Worm (Caenorhabditis elegans) whole organism, young adult: ENCODE data around the gene Y41D4B.24.

Source experiments
- F10E7.11 ChIP-seq: sonication (generic microtip); optimal IDR thresholded peaks from 2 replicates; lab custom pipeline; 2017; ENCODE audit warnings: mild to moderate bottlenecking, missing genetic modification characterization, moderate library complexity, missing compliant biosample characterization
- F22D6.2 ChIP-seq: sonication (generic microtip); optimal IDR thresholded peaks from 2 replicates; lab custom pipeline; 2016; ENCODE audit warnings: mild to moderate bottlenecking, missing genetic modification characterization, missing compliant biosample characterization
- F33H1.4 ChIP-seq: fragments of 200-800 bp; sonication (Bioruptor generic); IDR thresholded peaks from 2 replicates; pipeline ENCODE4 v1.3.6; 2022; ENCODE audit warnings: missing genetic modification reagents, missing genetic modification characterization, missing compliant biosample characterization
- Y53G8AR.9 ChIP-seq: fragments of 200-800 bp; sonication (Bioruptor generic); conservative IDR thresholded peaks from 2 replicates; pipeline ENCODE4 v1.3.6; 2022; ENCODE audit warnings: missing genetic modification reagents, missing genetic modification characterization, missing compliant biosample characterization
- Y95B8A.8 ChIP-seq: fragments of 200-800 bp; sonication (Bioruptor generic); IDR thresholded peaks from 2 replicates; pipeline ENCODE4 v1.3.6; 2022; ENCODE audit warnings: missing genetic modification reagents, missing genetic modification characterization, missing compliant biosample characterization
- ZK185.1 ChIP-seq: sonication (generic microtip); optimal IDR thresholded peaks from 2 replicates; lab custom pipeline; 2016; ENCODE audit warnings: mild to moderate bottlenecking, missing genetic modification characterization, missing compliant biosample characterization; ENCODE audit not compliant: poor library complexity, severe bottlenecking
- atf-7 ChIP-seq: sonication (generic microtip); optimal IDR thresholded peaks from 2 replicates; lab custom pipeline; 2017; ENCODE audit warnings: mild to moderate bottlenecking, missing genetic modification characterization, missing compliant biosample characterization
- attf-3 ChIP-seq: fragments of 200-800 bp; sonication (Bioruptor generic); conservative IDR thresholded peaks from 2 replicates; pipeline ENCODE4 v1.3.6; 2022; ENCODE audit warnings: missing genetic modification reagents, missing genetic modification characterization, missing compliant biosample characterization
- attf-5 ChIP-seq: fragments of 200-800 bp; sonication (Bioruptor generic); optimal IDR thresholded peaks from 2 replicates; lab custom pipeline; 2018; ENCODE audit warnings: mild to moderate bottlenecking, missing genetic modification characterization, missing compliant biosample characterization
- attf-6 ChIP-seq: fragments of 200-800 bp; sonication (Bioruptor generic); IDR thresholded peaks from 2 replicates; pipeline ENCODE4 v1.3.6; 2022; ENCODE audit warnings: missing genetic modification reagents, missing genetic modification characterization, missing compliant biosample characterization
- cebp-1 ChIP-seq, 2 experiments: fragments of 200-800 bp in 1 of 2; sonication (Bioruptor generic) in 1 of 2; sonication (generic microtip) in 1 of 2; IDR thresholded peaks in 1 of 2; optimal IDR thresholded peaks in 1 of 2; 2 replicates each; pipeline versions ENCODE4 v1.3.6 to Lab custom; 2017 to 2022; ENCODE audit warnings: missing compliant biosample characterization in 2 of 2, missing genetic modification characterization in 2 of 2, mild to moderate bottlenecking in 1 of 2, missing genetic modification reagents in 1 of 2, moderate library complexity in 1 of 2
- ceh-27 ChIP-seq: fragments of 200-800 bp; sonication (Bioruptor generic); optimal IDR thresholded peaks from 2 replicates; lab custom pipeline; 2018; ENCODE audit warnings: mild to moderate bottlenecking, missing genetic modification characterization, moderate library complexity, missing compliant biosample characterization
- ceh-58 ChIP-seq: fragments of 200-800 bp; sonication (Bioruptor generic); IDR thresholded peaks from 2 replicates; pipeline ENCODE4 v1.3.6; 2022; ENCODE audit warnings: missing genetic modification characterization, missing compliant biosample characterization
- ceh-91 ChIP-seq: fragments of 200-800 bp; sonication (Bioruptor generic); IDR thresholded peaks from 2 replicates; pipeline ENCODE4 v1.3.6; 2022; ENCODE audit warnings: missing genetic modification reagents, missing genetic modification characterization, missing compliant biosample characterization
- efl-1 ChIP-seq: fragments of 150-350 bp; optimal IDR thresholded peaks from 2 replicates; lab custom pipeline; 2014; ENCODE audit warnings: missing biosample characterization, missing genetic modification reagents, missing genetic modification characterization
- egl-18 ChIP-seq: fragments of 200-800 bp; sonication (Bioruptor generic); IDR thresholded peaks from 2 replicates; pipeline ENCODE4 v1.3.6; 2022; ENCODE audit warnings: missing genetic modification reagents, missing genetic modification characterization, missing compliant biosample characterization
- egrh-3 ChIP-seq: fragments of 200-800 bp; sonication (Bioruptor generic); IDR thresholded peaks from 2 replicates; pipeline ENCODE4 v1.3.6; 2022; ENCODE audit warnings: missing genetic modification reagents, missing genetic modification characterization, missing compliant biosample characterization
- ekl-4 ChIP-seq: fragments of 200-800 bp; sonication (Bioruptor generic); IDR thresholded peaks from 2 replicates; pipeline ENCODE4 v1.3.6; 2022; ENCODE audit warnings: missing genetic modification reagents, missing genetic modification characterization, missing compliant biosample characterization
- hmg-1.2 ChIP-seq: fragments of 200-800 bp; sonication (Bioruptor generic); IDR thresholded peaks from 2 replicates; pipeline ENCODE4 v1.3.6; 2022; ENCODE audit warnings: missing genetic modification reagents, missing genetic modification characterization, missing compliant biosample characterization
- lag-1 ChIP-seq: fragments of 200-800 bp; sonication (Bioruptor generic); IDR thresholded peaks from 2 replicates; pipeline ENCODE4 v1.3.6; 2022; ENCODE audit warnings: missing genetic modification reagents, missing genetic modification characterization, missing compliant biosample characterization
- lin-26 ChIP-seq: fragments of 200-800 bp; sonication (Bioruptor generic); IDR thresholded peaks from 2 replicates; pipeline ENCODE4 v1.3.6; 2022; ENCODE audit warnings: missing genetic modification reagents, missing genetic modification characterization, missing compliant biosample characterization
- lin-35 ChIP-seq, 3 experiments: fragments of 150-350 bp in 2 of 3; sonication (generic microtip) in 1 of 3; optimal IDR thresholded peaks; 2 replicates each; lab custom pipeline; 2014 to 2018; ENCODE audit warnings: missing biosample characterization in 3 of 3, missing genetic modification characterization in 3 of 3, missing genetic modification reagents in 3 of 3
- lin-40 ChIP-seq: sonication (generic microtip); optimal IDR thresholded peaks from 2 replicates; lab custom pipeline; 2016; ENCODE audit warnings: missing genetic modification characterization, mild to moderate bottlenecking, missing compliant biosample characterization, missing genotype, missing genetic modification reagents
- lin-54 ChIP-seq: fragments of 200-800 bp; sonication (Bioruptor generic); optimal IDR thresholded peaks from 2 replicates; lab custom pipeline; 2018; ENCODE audit warnings: mild to moderate bottlenecking, missing genetic modification characterization, missing compliant biosample characterization
- lsy-27 ChIP-seq: sonication (generic microtip); optimal IDR thresholded peaks from 2 replicates; lab custom pipeline; 2017; ENCODE audit warnings: missing genetic modification characterization, mild to moderate bottlenecking, missing compliant biosample characterization, antibody characterized with exemption, missing genotype, borderline replicate concordance; ENCODE audit not compliant: insufficient read depth
- madf-3 ChIP-seq: fragments of 200-800 bp; sonication (Bioruptor generic); IDR thresholded peaks from 2 replicates; pipeline ENCODE4 v1.3.6; 2022; ENCODE audit warnings: missing genetic modification reagents, missing genetic modification characterization, missing compliant biosample characterization
- madf-6 ChIP-seq: fragments of 200-800 bp; sonication (Bioruptor generic); IDR thresholded peaks from 2 replicates; pipeline ENCODE4 v1.3.6; 2022; ENCODE audit warnings: missing genetic modification reagents, missing genetic modification characterization, missing compliant biosample characterization
- madf-8 ChIP-seq: fragments of 200-800 bp; sonication (Bioruptor generic); conservative IDR thresholded peaks from 2 replicates; pipeline ENCODE4 v1.3.6; 2022; ENCODE audit warnings: missing genetic modification reagents, missing genetic modification characterization, missing compliant biosample characterization
- mxl-1 ChIP-seq: sonication (generic microtip); optimal IDR thresholded peaks from 2 replicates; lab custom pipeline; 2016; ENCODE audit warnings: missing genetic modification characterization, missing compliant biosample characterization
- nhr-179 ChIP-seq: sonication (generic microtip); optimal IDR thresholded peaks from 2 replicates; lab custom pipeline; 2016; ENCODE audit warnings: mild to moderate bottlenecking, missing genetic modification characterization, missing compliant biosample characterization
- pbrm-1 ChIP-seq: fragments of 200-800 bp; sonication (Bioruptor generic); IDR thresholded peaks from 2 replicates; pipeline ENCODE4 v1.3.6; 2022; ENCODE audit warnings: missing genetic modification reagents, missing genetic modification characterization, missing compliant biosample characterization
- rcor-1 ChIP-seq: fragments of 200-800 bp; sonication (Bioruptor generic); IDR thresholded peaks from 2 replicates; pipeline ENCODE4 v1.3.6; 2022; ENCODE audit warnings: missing genetic modification reagents, missing genetic modification characterization, missing compliant biosample characterization
- repo-1 ChIP-seq: sonication (generic microtip); optimal IDR thresholded peaks from 2 replicates; lab custom pipeline; 2017; ENCODE audit warnings: mild to moderate bottlenecking, missing genetic modification characterization, missing compliant biosample characterization
- snpc-1.1 ChIP-seq: sonication (generic microtip); optimal IDR thresholded peaks from 2 replicates; lab custom pipeline; 2017; ENCODE audit warnings: missing genetic modification characterization, mild to moderate bottlenecking, missing compliant biosample characterization, antibody characterized with exemption, moderate library complexity, missing genotype, missing genetic modification reagents; ENCODE audit not compliant: insufficient read depth
- snpc-1.3 ChIP-seq: sonication (generic microtip); optimal IDR thresholded peaks from 2 replicates; lab custom pipeline; 2017; ENCODE audit warnings: missing genetic modification characterization, mild to moderate bottlenecking, missing compliant biosample characterization, antibody characterized with exemption, moderate library complexity, missing genotype, missing genetic modification reagents; ENCODE audit not compliant: insufficient read depth
- snpc-3.4 ChIP-seq: sonication (generic microtip); optimal IDR thresholded peaks from 2 replicates; lab custom pipeline; 2017; ENCODE audit warnings: missing genetic modification characterization, mild to moderate bottlenecking, missing compliant biosample characterization, antibody characterized with exemption, moderate library complexity, missing genotype, missing genetic modification reagents
- somi-1 ChIP-seq: fragments of 200-800 bp; sonication (Bioruptor generic); optimal IDR thresholded peaks from 2 replicates; lab custom pipeline; 2018; ENCODE audit warnings: mild to moderate bottlenecking, missing genetic modification characterization, missing compliant biosample characterization
- tbp1 ChIP-seq: fragments of 200-800 bp; sonication (Bioruptor generic); optimal IDR thresholded peaks from 2 replicates; lab custom pipeline; 2018; ENCODE audit warnings: mild to moderate bottlenecking, missing genetic modification characterization, missing compliant biosample characterization
- tlf-1 ChIP-seq: fragments of 200-800 bp; sonication (Bioruptor generic); optimal IDR thresholded peaks from 2 replicates; lab custom pipeline; 2018; ENCODE audit warnings: mild to moderate bottlenecking, missing genetic modification characterization, missing compliant biosample characterization
- zfh-2 ChIP-seq: fragments of 200-800 bp; sonication (Bioruptor generic); conservative IDR thresholded peaks from 2 replicates; pipeline ENCODE4 v1.3.6; 2022; ENCODE audit warnings: missing genetic modification reagents, missing genetic modification characterization, missing compliant biosample characterization
- ztf-28 ChIP-seq: fragments of 200-800 bp; sonication (Bioruptor generic); IDR thresholded peaks from 2 replicates; pipeline ENCODE4 v1.3.6; 2022; ENCODE audit warnings: missing genetic modification reagents, missing genetic modification characterization, missing compliant biosample characterization

The Y41D4B.24 gene

ce11 chrIV:1711029-1711489, 29.1 kb upstream of the Y41D4B.24 start, which contains the start of gene rpi-2 (continued):
- TF ChIP-seq ceh-58 (GFP tag; lab: Robert Waterston, UW) (peak; percentile 97; the same call in 1 of the 2 replicates), lsy-27 (tag; lab: Kevin White, UChicago) (no peak), madf-8 (peak; percentile 51), nhr-179 (no peak)

DNA sequence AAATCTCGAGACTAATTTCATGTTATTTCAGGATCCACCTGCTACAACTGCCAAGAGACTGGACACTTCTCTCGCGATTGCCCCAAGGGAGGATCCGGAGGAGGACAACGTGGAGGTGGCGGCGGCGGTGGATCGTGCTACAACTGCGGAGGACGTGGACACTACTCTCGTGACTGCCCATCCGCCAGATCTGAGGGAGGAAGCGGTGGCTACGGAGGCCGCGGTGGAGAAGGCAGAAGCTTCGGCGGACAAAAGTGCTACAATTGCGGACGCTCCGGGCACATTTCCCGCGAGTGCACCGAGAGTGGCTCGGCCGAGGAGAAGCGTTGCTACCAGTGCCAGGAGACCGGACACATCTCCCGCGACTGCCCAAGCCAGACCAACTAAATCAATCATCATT, 28.6 kb upstream of the Y41D4B.24 start:
- TF ChIP-seq egrh-3 (GFP tag; lab: Robert Waterston, UW) (peak; percentile 89), tlf-1 (no peak), attf-3 (no peak), madf-3 (GFP tag; lab: Robert Waterston, UW) (no peak), lin-26 (GFP tag; lab: Robert Waterston, UW) (peak; percentile 72; the same call in 1 of the 2 replicates), tbp1 (GFP tag; lab: Kevin White, UChicago) (no peak), lag-1 (GFP tag; lab: Robert Waterston, UW) (no peak), zfh-2 (GFP tag; lab: Robert Waterston, UW) (peak; percentile 82), lin-54 (peak; percentile 24)

DNA sequence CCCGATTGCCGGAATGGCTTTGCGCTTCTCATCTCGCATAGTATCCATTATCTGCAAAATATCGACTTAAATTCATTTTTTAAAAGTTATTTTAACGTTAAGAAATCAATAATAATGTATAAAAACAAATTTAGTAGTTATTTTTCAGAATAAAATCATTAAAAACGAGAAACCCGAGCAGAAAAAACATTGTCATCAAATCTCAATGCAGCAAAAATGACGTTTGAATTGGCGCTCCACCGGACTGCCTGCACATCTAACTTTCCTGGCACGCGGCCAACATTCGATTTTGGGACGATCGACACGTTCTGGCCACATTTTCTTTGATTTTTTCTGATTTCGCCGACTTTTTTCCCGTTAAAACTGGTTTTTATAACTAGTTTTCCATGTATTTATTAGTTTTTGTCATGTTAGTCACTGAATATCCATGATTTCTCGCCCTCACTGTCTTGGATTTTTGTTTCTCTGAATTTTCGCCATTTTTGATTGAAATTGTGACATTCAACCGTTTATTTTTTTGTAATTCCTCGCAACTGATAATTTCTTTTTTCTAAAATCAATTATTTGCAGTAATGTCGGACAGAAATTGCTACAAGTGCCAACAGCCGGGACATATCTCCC, 27.8 kb upstream of the Y41D4B.24 start, which contains the start of the genes pbs-1 and K08D12.3:
TSS of gene pbs-1 (minus strand) at position 51 of the 621 bp plus-strand sequence.
TSS of gene K08D12.3 (plus strand) at position 571 of the 621 bp plus-strand sequence.
- peak; percentile 72; the same call in 1 of the 2 replicates for TF ChIP-seq madf-6 (GFP tag; lab: Robert Waterston, UW)
- TF ChIP-seq tlf-1, result peak; percentile 81
- TF ChIP-seq madf-8, result 0 out of 2 replicates have a peak, but pooled peaks have one; percentile 28
- 0 out of 2 replicates have a peak, but pooled peaks have one; percentile 10 for TF ChIP-seq ztf-28 (GFP tag; lab: Robert Waterston, UW)
- peak; percentile 62 for TF ChIP-seq efl-1 (GFP tag; lab: Kevin White, UChicago)
- no peak for TF ChIP-seq F10E7.11 (tag; lab: Kevin White, UChicago)
- TF ChIP-seq snpc-1.3, result peak; percentile 32
- peak; percentile 97 for TF ChIP-seq lin-54
- TF ChIP-seq hmg-1.2 (GFP tag; lab: Robert Waterston, UW), result 0 out of 2 replicates have a peak, but pooled peaks have one; percentile 13
- TF ChIP-seq snpc-1.1 (tag; lab: Kevin White, UChicago), result peak; percentile 17
- TF ChIP-seq F33H1.4, result peak; percentile 81
- peak in 2 of 3 experiments; percentile 7 to 87 for TF ChIP-seq lin-35 (GFP tag; optimal IDR thresholded peaks at IDR 0.05; lab: Kevin White, UChicago)
- peak; percentile 46 for TF ChIP-seq snpc-3.4 (tag; lab: Kevin White, UChicago)
- no peak for TF ChIP-seq repo-1 (tag; lab: Kevin White, UChicago)
- TF ChIP-seq zfh-2 (GFP tag; lab: Robert Waterston, UW), result no peak
- no peak for TF ChIP-seq somi-1
- TF ChIP-seq ceh-27 (GFP tag; lab: Kevin White, UChicago), result peak; percentile 24
- no peak for TF ChIP-seq mxl-1 (tag; lab: Kevin White, UChicago)
- TF ChIP-seq Y95B8A.8 (GFP tag; lab: Robert Waterston, UW), result no peak
- TF ChIP-seq atf-7 (tag; lab: Kevin White, UChicago), result no peak
- TF ChIP-seq ekl-4, result peak; percentile 53
- TF ChIP-seq F22D6.2, result no peak
- no peak for TF ChIP-seq ceh-91 (GFP tag; lab: Robert Waterston, UW)
- peak; percentile 31; the same call in 1 of the 2 replicates for TF ChIP-seq madf-3 (GFP tag; lab: Robert Waterston, UW)
- no peak for TF ChIP-seq cebp-1 (GFP tag; IDR thresholded peaks at IDR 0.05; lab: Robert Waterston, UW)
- peak; percentile 63 for TF ChIP-seq cebp-1 (tag; optimal IDR thresholded peaks at IDR 0.05; lab: Kevin White, UChicago)
- TF ChIP-seq pbrm-1 (GFP tag; lab: Robert Waterston, UW), result peak; percentile 68
- TF ChIP-seq attf-6 (GFP tag; lab: Robert Waterston, UW), result no peak
- peak; percentile 37; the same call in 1 of the 2 replicates for TF ChIP-seq rcor-1 (GFP tag; lab: Robert Waterston, UW)
- peak; percentile 78 for TF ChIP-seq lin-40 (tag; lab: Kevin White, UChicago)
- TF ChIP-seq tbp1 (GFP tag; lab: Kevin White, UChicago), result peak; percentile 43
- peak; percentile 16 for TF ChIP-seq attf-5 (GFP tag; lab: Kevin White, UChicago)
- TF ChIP-seq egl-18 (GFP tag; lab: Robert Waterston, UW), result no peak
- TF ChIP-seq Y53G8AR.9 (GFP tag; lab: Robert Waterston, UW), result peak; percentile 54; the same call in 1 of the 2 replicates
- peak; percentile 14 for TF ChIP-seq ZK185.1
